Fruit fly (Drosophila melanogaster): ENCODE measurements around the gene CG42488.
A peak's percentile ranks its signal among the peaks of the same experiment; 100 is the strongest.

Gene CG42488

DNA sequence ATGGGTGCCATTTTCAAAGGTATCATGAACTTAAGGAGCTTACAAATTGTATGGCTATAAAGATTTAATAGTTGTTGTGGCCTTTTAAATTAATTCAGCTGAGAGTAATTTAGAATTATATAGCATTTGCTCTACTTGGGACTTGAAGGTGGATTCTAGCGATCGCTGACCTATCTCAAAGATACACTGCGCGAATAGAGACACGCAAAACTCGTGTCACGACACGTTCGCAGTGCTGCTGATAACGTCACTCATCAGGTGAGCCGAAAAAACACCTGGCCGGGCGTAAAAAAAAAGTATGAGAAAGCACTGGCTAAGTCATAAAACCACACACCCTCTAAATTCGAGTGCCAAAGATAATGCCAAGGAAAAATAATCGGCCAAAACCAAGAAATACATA is 6.8 kb downstream of the CG42488 start:
- TF ChIP-seq Eip75B (GFP tag; optimal IDR thresholded peaks at IDR 0.05) (no peak), esn (GFP tag; optimal IDR thresholded peaks at IDR 0.05) (no peak), eg (GFP tag; IDR thresholded peaks at IDR 0.05) (0 out of 3 replicates have a peak, but pooled peaks have one; percentile 6), Eip93F (GFP tag; optimal IDR thresholded peaks at IDR 0.05) (no peak), Sox102F (GFP tag; optimal IDR thresholded peaks at IDR 0.05) (peak; percentile 0), CG32006 (GFP tag; optimal IDR thresholded peaks at IDR 0.05) (no peak), lz (GFP tag; optimal IDR thresholded peaks at IDR 0.05) (no peak), net (GFP tag; optimal IDR thresholded peaks at IDR 0.05) (no peak), pdm3 (GFP tag; optimal IDR thresholded peaks at IDR 0.05) (no peak), Hr39 (GFP tag; optimal IDR thresholded peaks at IDR 0.05) (no peak), CG3032 (tag; optimal IDR thresholded peaks at IDR 0.05) (no peak), topi (GFP tag; optimal IDR thresholded peaks at IDR 0.05) (no peak), CG16779 (tag; optimal IDR thresholded peaks at IDR 0.05) (no peak), CG10631 (GFP tag; optimal IDR thresholded peaks at IDR 0.05) (no peak)

DNA sequence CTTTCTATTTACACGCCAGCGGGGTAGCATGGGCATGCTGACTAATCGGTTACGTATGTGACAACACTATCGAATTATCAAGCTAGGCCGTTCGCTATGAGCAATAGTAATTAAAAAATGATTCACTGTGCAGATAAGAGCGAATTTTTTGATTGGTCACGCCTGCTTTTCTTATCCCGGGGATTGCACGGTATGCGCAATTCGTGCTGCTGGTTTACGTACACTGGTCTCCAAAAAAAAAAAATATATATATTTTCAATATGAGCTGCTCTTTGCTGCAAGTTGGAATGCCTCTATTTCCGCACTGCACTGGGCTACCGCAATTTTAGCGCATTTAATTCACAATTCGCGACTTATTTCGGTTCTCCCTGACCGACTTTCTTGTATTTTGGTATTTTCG is 7.5 kb downstream of the CG42488 start:
- TF ChIP-seq net (GFP tag; optimal IDR thresholded peaks at IDR 0.05) (peak; percentile 57), fd59A (GFP tag; optimal IDR thresholded peaks at IDR 0.05) (no peak), Ets96B (tag; optimal IDR thresholded peaks at IDR 0.05) (peak; percentile 17), Sox102F (GFP tag; optimal IDR thresholded peaks at IDR 0.05) (no peak), topi (GFP tag; optimal IDR thresholded peaks at IDR 0.05) (peak; percentile 52), CG3032 (tag; optimal IDR thresholded peaks at IDR 0.05) (peak; percentile 35), Hr4 (GFP tag; optimal IDR thresholded peaks at IDR 0.05) (peak; percentile 89), Hr39 (GFP tag; optimal IDR thresholded peaks at IDR 0.05) (peak; percentile 25), CG10669 (GFP tag; optimal IDR thresholded peaks at IDR 0.05) (peak; percentile 24), salr (GFP tag; optimal IDR thresholded peaks at IDR 0.05) (peak in 1 of 2 experiments; percentile 57), esn (GFP tag; optimal IDR thresholded peaks at IDR 0.05) (peak; percentile 50), fkh (GFP tag; optimal IDR thresholded peaks at IDR 0.05) (peak; percentile 44), CG6792 (GFP tag; optimal IDR thresholded peaks at IDR 0.05) (peak; percentile 4), Ets21C (GFP tag; optimal IDR thresholded peaks at IDR 0.05) (no peak), CG7368 (GFP tag; optimal IDR thresholded peaks at IDR 0.05) (peak; percentile 54), CG8632 (GFP tag; optimal IDR thresholded peaks at IDR 0.05) (no peak), CG6854 (GFP tag; optimal IDR thresholded peaks at IDR 0.05) (no peak), cyc (GFP tag; optimal IDR thresholded peaks at IDR 0.05) (peak; percentile 34), Hr38 (GFP tag; optimal IDR thresholded peaks at IDR 0.05) (no peak), vri (GFP tag; optimal IDR thresholded peaks at IDR 0.05) (no peak), Eip93F (GFP tag; optimal IDR thresholded peaks at IDR 0.05) (peak; percentile 11), Smox (GFP tag; optimal IDR thresholded peaks at IDR 0.05) (peak; percentile 39), CG11902 (GFP tag; optimal IDR thresholded peaks at IDR 0.05) (peak; percentile 48), Gug (GFP tag; IDR thresholded peaks at IDR 0.05) (peak; percentile 68), eg (GFP tag; IDR thresholded peaks at IDR 0.05) (peak; percentile 87), ss (GFP tag; optimal IDR thresholded peaks at IDR 0.05) (no peak), CG9139 (GFP tag; optimal IDR thresholded peaks at IDR 0.05) (no peak), CG34406 (GFP tag; optimal IDR thresholded peaks at IDR 0.05) (peak; percentile 29), CG11762 (GFP tag; optimal IDR thresholded peaks at IDR 0.05; ENCODE audit: insufficient read depth) (peak; percentile 47), CG32006 (GFP tag; optimal IDR thresholded peaks at IDR 0.05) (peak; percentile 90), CG8119 (GFP tag; IDR thresholded peaks at IDR 0.05) (peak; percentile 87), CG6808 (GFP tag; optimal IDR thresholded peaks at IDR 0.05) (peak; percentile 24), Blimp-1 (GFP tag; optimal IDR thresholded peaks at IDR 0.05) (no peak), Eip75B (GFP tag; optimal IDR thresholded peaks at IDR 0.05) (no peak), Met (GFP tag; optimal IDR thresholded peaks at IDR 0.05) (peak; percentile 49), Lpt (GFP tag; optimal IDR thresholded peaks at IDR 0.05) (peak; percentile 69), CG6163 (GFP tag; IDR thresholded peaks at IDR 0.05) (peak; percentile 72), pdm3 (GFP tag; optimal IDR thresholded peaks at IDR 0.05) (peak; percentile 81), spab (GFP tag; optimal IDR thresholded peaks at IDR 0.05) (no peak), CG31627 (GFP tag; optimal IDR thresholded peaks at IDR 0.05) (peak; percentile 40), Sox15 (GFP tag; optimal IDR thresholded peaks at IDR 0.05) (peak; percentile 57), CG8319 (GFP tag; optimal IDR thresholded peaks at IDR 0.05) (peak; percentile 9), CG10631 (GFP tag; optimal IDR thresholded peaks at IDR 0.05) (peak; percentile 50), CG16779 (tag; optimal IDR thresholded peaks at IDR 0.05) (peak; percentile 29), dsx (GFP tag; optimal IDR thresholded peaks at IDR 0.05; ENCODE audit: poor library complexity, severe bottlenecking) (no peak), CG11294 (GFP tag; IDR thresholded peaks at IDR 0.05) (peak; percentile 63)
